Fruit fly (Drosophila melanogaster): ENCODE data around the gene obst-G.

obst-G gene

dm6 chr3L:11921213-11921612, 31.9 kb downstream of the obst-G start, which contains the start of gene CG11588:
CG11588 (plus strand) TSS chr3L:11921513.
- no peak for TF ChIP-seq insv (optimal IDR thresholded peaks at IDR 0.05)
- no peak for TF ChIP-seq ttk (optimal IDR thresholded peaks at IDR 0.05)
- no peak for TF ChIP-seq Myc (optimal IDR thresholded peaks at IDR 0.05)
- no peak for TF ChIP-seq h (optimal IDR thresholded peaks at IDR 0.05)
- no peak for TF ChIP-seq Sin3A (optimal IDR thresholded peaks at IDR 0.05)
- TF ChIP-seq psq (optimal IDR thresholded peaks at IDR 0.05) = no peak

- TF ChIP-seq psq (optimal IDR thresholded peaks at IDR 0.05) (no peak), ttk (optimal IDR thresholded peaks at IDR 0.05) (no peak), insv (optimal IDR thresholded peaks at IDR 0.05) (no peak), Sin3A (optimal IDR thresholded peaks at IDR 0.05) (no peak), Myc (optimal IDR thresholded peaks at IDR 0.05) (no peak)
Measured at dm6 chr3L:11918217-11918616, 34.9 kb downstream of the obst-G start.
